Fruit fly (Drosophila melanogaster) whole organism, wandering third instar larva: ENCODE measurements around the gene Gclc.
A peak's percentile ranks its signal among the peaks of the same experiment; 100 is the strongest.

Experiments used
- CG32264 ChIP-seq: fragments of 200-800 bp; sonication (Bioruptor generic); optimal IDR thresholded peaks from 2 replicates; lab custom pipeline; 2016; ENCODE audit warnings: missing biosample characterization, missing genetic modification characterization
- CrebA ChIP-seq: fragments of 200-800 bp; sonication (Bioruptor generic); optimal IDR thresholded peaks from 2 replicates; lab custom pipeline; 2016; ENCODE audit warnings: missing biosample characterization, mild to moderate bottlenecking, missing genetic modification characterization, borderline replicate concordance
- Dfd ChIP-seq: fragments of >200 bp; optimal IDR thresholded peaks from 2 replicates; lab custom pipeline; 2017; ENCODE audit warnings: missing biosample characterization, missing genetic modification characterization
- Dif ChIP-seq: fragments of 200-275, 200-300 bp; sonication (Bioruptor generic); optimal IDR thresholded peaks from 2 replicates; lab custom pipeline; 2018; ENCODE audit warnings: missing biosample characterization, missing genetic modification characterization; ENCODE audit not compliant: partially characterized antibody
- GATAd ChIP-seq: sonication (Bioruptor generic); optimal IDR thresholded peaks from 2 replicates; lab custom pipeline; 2016; ENCODE audit warnings: missing biosample characterization, missing genetic modification characterization
- HLH106 ChIP-seq: fragments of 200-800 bp; optimal IDR thresholded peaks from 3 replicates; lab custom pipeline; 2019; ENCODE audit warnings: missing biosample characterization, mild to moderate bottlenecking, missing genetic modification characterization, moderate library complexity
- Hr78 ChIP-seq: fragments of >200 bp; optimal IDR thresholded peaks from 2 replicates; lab custom pipeline; 2017; ENCODE audit warnings: missing biosample characterization, missing genetic modification characterization
- Hr83 ChIP-seq: fragments of 200-300 bp; sonication (Bioruptor generic); optimal IDR thresholded peaks from 2 replicates; lab custom pipeline; 2016; ENCODE audit warnings: missing biosample characterization, mild to moderate bottlenecking, missing genetic modification characterization, moderate library complexity; ENCODE audit not compliant: poor library complexity, severe bottlenecking
- Jra ChIP-seq: sonication (Bioruptor generic); optimal IDR thresholded peaks from 2 replicates; lab custom pipeline; 2016; ENCODE audit warnings: missing biosample characterization, missing genetic modification characterization
- Myc ChIP-seq: fragments of >200 bp; optimal IDR thresholded peaks from 2 replicates; lab custom pipeline; 2017
- N ChIP-seq: fragments of >200 bp; optimal IDR thresholded peaks from 2 replicates; lab custom pipeline; 2018; ENCODE audit warnings: missing biosample characterization, missing external identifiers, missing genetic modification characterization
- Rel ChIP-seq, 2 experiments: fragments of 200-800 bp; sonication (Bioruptor generic) in 1 of 2; optimal IDR thresholded peaks; 2 replicates in 1 of 2; 3 replicates in 1 of 2; lab custom pipeline; 2016 to 2019; ENCODE audit warnings: mild to moderate bottlenecking in 2 of 2, missing biosample characterization in 2 of 2, missing genetic modification characterization in 2 of 2, moderate library complexity in 1 of 2
- Sp1 ChIP-seq: fragments of 200-800 bp; sonication (Bioruptor generic); optimal IDR thresholded peaks from 3 replicates; lab custom pipeline; 2019; ENCODE audit warnings: missing biosample characterization, mild to moderate bottlenecking, missing genetic modification characterization, moderate library complexity
- Vsx2 ChIP-seq: fragments of 200-300, 225-300 bp; sonication (Bioruptor generic); optimal IDR thresholded peaks from 2 replicates; lab custom pipeline; 2018; ENCODE audit warnings: missing biosample characterization, missing genetic modification characterization; ENCODE audit not compliant: partially characterized antibody
- br ChIP-seq: fragments of 200-800 bp; sonication (Bioruptor generic); optimal IDR thresholded peaks from 2 replicates; lab custom pipeline; 2016; ENCODE audit warnings: missing biosample characterization, missing genetic modification characterization
- dl ChIP-seq, 2 experiments: fragments of 175-275, 200-275 bp in 1 of 2; fragments of 200-275 bp in 1 of 2; sonication (Bioruptor generic); optimal IDR thresholded peaks; lab custom pipeline; 2018; ENCODE audit warnings: mild to moderate bottlenecking in 2 of 2, missing biosample characterization in 2 of 2, missing genetic modification characterization in 2 of 2, moderate library complexity in 2 of 2; ENCODE audit not compliant: partially characterized antibody in 2 of 2, insufficient read depth in 1 of 2
- dmrt93B ChIP-seq: fragments of 200-800 bp; sonication (Bioruptor generic); optimal IDR thresholded peaks from 2 replicates; lab custom pipeline; 2018; ENCODE audit warnings: missing biosample characterization, mild to moderate bottlenecking, missing genetic modification characterization
- ey ChIP-seq: fragments of 200-800 bp; sonication (Bioruptor generic); optimal IDR thresholded peaks from 2 replicates; lab custom pipeline; 2016; ENCODE audit warnings: missing biosample characterization, missing genetic modification characterization
- foxo ChIP-seq, 2 experiments: fragments of 200-800 bp; sonication (Bioruptor generic); optimal IDR thresholded peaks; 2 replicates in 1 of 2; 3 replicates in 1 of 2; lab custom pipeline; 2016 to 2017; ENCODE audit warnings: missing biosample characterization in 2 of 2, missing genetic modification characterization in 2 of 2
- fru ChIP-seq: fragments of 200-800 bp; sonication (Bioruptor generic); optimal IDR thresholded peaks from 3 replicates; lab custom pipeline; 2016; ENCODE audit warnings: missing biosample characterization, mild to moderate bottlenecking, missing genetic modification characterization
- h ChIP-seq: fragments of 200-800 bp; sonication (Bioruptor generic); optimal IDR thresholded peaks from 3 replicates; lab custom pipeline; 2016; ENCODE audit warnings: missing biosample characterization, mild to moderate bottlenecking, missing genetic modification characterization
- jim ChIP-seq: fragments of 175-275, 200-325 bp; sonication (Bioruptor generic); optimal IDR thresholded peaks from 2 replicates; lab custom pipeline; 2016; ENCODE audit warnings: missing biosample characterization, mild to moderate bottlenecking, missing genetic modification characterization
- lola ChIP-seq: fragments of >200 bp; optimal IDR thresholded peaks from 2 replicates; lab custom pipeline; 2017; ENCODE audit warnings: missing biosample characterization, missing genetic modification characterization
- pan ChIP-seq: fragments of >200 bp; optimal IDR thresholded peaks from 2 replicates; lab custom pipeline; 2017
- psq ChIP-seq: fragments of 200-800 bp; sonication (Bioruptor generic); optimal IDR thresholded peaks from 3 replicates; lab custom pipeline; 2017; ENCODE audit warnings: missing biosample characterization, mild to moderate bottlenecking, missing genetic modification characterization, moderate library complexity
- sage ChIP-seq: fragments of 200-800 bp; sonication (Bioruptor generic); optimal IDR thresholded peaks from 2 replicates; lab custom pipeline; 2016; ENCODE audit warnings: missing biosample characterization, mild to moderate bottlenecking, missing genetic modification characterization
- sv ChIP-seq: fragments of 200-800 bp; sonication (Bioruptor generic); optimal IDR thresholded peaks from 3 replicates; lab custom pipeline; 2016; ENCODE audit warnings: missing biosample characterization, missing genetic modification characterization
- tai ChIP-seq: sonication (Bioruptor generic); optimal IDR thresholded peaks from 2 replicates; lab custom pipeline; 2016; ENCODE audit warnings: missing biosample characterization, missing genetic modification characterization
- usp ChIP-seq: fragments of >200 bp; optimal IDR thresholded peaks from 2 replicates; lab custom pipeline; 2017; ENCODE audit warnings: missing biosample characterization, missing genetic modification characterization

Gclc gene

dm6 chrX:8056597-8057228 lies 59.2 kb downstream of the Gclc start:
- TF ChIP-seq br (GFP tag; lab: Kevin White, UChicago) (no peak), dl (GFP tag; optimal IDR thresholded peaks at IDR 0.05; lab: Kevin White, UChicago; ENCODE audit: insufficient read depth in 1 of 2, partially characterized antibody in 2 of 2) (peak; percentile 38 to 70), psq (GFP tag; lab: Kevin White, UChicago) (peak; percentile 38), sage (GFP tag; lab: Kevin White, UChicago) (peak; percentile 4), Dfd (no peak), HLH106 (tag; lab: Kevin White, UChicago) (no peak), tai (GFP tag; lab: Kevin White, UChicago) (no peak), Jra (GFP tag; lab: Kevin White, UChicago) (no peak), Dif (GFP tag; lab: Kevin White, UChicago) (peak; percentile 83), Hr83 (GFP tag; lab: Kevin White, UChicago) (no peak), GATAd (GFP tag; lab: Kevin White, UChicago) (no peak), jim (no peak), pan (lab: Kevin White, UChicago) (no peak), CG32264 (GFP tag; lab: Kevin White, UChicago) (no peak), Sp1 (GFP tag; lab: Kevin White, UChicago) (no peak), Rel (GFP tag; optimal IDR thresholded peaks at IDR 0.05; lab: Kevin White, UChicago) (no peak), Rel (tag; optimal IDR thresholded peaks at IDR 0.05; lab: Kevin White, UChicago) (no peak), Vsx2 (GFP tag; lab: Kevin White, UChicago) (no peak), Myc (no peak), fru (GFP tag; lab: Kevin White, UChicago) (no peak), CrebA (no peak), foxo (GFP tag; optimal IDR thresholded peaks at IDR 0.05; lab: Kevin White, UChicago) (no peak), h (GFP tag; lab: Kevin White, UChicago) (peak; percentile 35), ey (no peak), sv (no peak), usp (GFP tag; lab: Kevin White, UChicago) (no peak), dmrt93B (GFP tag; lab: Kevin White, UChicago) (no peak), Hr78 (GFP tag; lab: Kevin White, UChicago) (no peak), lola (GFP tag; lab: Kevin White, UChicago) (no peak), N (GFP tag; lab: Kevin White, UChicago) (peak; percentile 75)
- TF ChIP-seq, all 38 proteins: peak for 6

DNA sequence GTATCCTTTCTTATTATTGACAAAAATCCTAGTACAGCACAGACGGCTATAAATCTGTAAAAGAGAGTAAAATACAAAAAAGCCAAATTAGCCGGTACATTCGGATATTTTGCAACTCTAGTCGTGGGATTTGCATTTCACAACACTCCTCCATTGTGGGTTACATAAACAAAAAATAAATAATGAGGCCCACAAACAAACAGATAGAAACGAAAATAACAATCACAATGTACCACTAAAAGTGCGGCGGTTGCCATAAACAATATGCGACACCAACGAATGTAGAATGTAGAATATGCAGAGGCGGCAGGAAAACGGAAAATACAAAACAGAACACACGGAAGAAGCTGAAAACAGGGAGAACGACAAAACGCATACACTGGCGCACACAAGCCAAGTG lies 59.9 kb downstream of the Gclc start:
- TF ChIP-seq psq (GFP tag; lab: Kevin White, UChicago) (peak; percentile 60), dmrt93B (GFP tag; lab: Kevin White, UChicago) (no peak), sage (GFP tag; lab: Kevin White, UChicago) (no peak)
